Fruit fly (Drosophila melanogaster): ENCODE results near the gene CG32219.

The CG32219 gene

dm6 chr3L:19908201-19909127 is 42.5 kb downstream of the CG32219 start (continued):
- TF ChIP-seq CG2199 (GFP tag; IDR thresholded peaks at IDR 0.05) (peak; percentile 20; the same call in 1 of the 3 replicates), ham (GFP tag; IDR thresholded peaks at IDR 0.05) (no peak), Abd-B (GFP tag; optimal IDR thresholded peaks at IDR 0.05) (no peak), CG16779 (GFP tag; IDR thresholded peaks at IDR 0.05) (no peak), CG11560 (tag; IDR thresholded peaks at IDR 0.05) (no peak), CG1233 (GFP tag; optimal IDR thresholded peaks at IDR 0.05) (no peak), schlank (tag; optimal IDR thresholded peaks at IDR 0.05) (no peak), CG14014 (GFP tag; IDR thresholded peaks at IDR 0.05) (no peak), amos (GFP tag; IDR thresholded peaks at IDR 0.05; ENCODE audit: partially characterized antibody) (0 out of 2 replicates have a peak, but pooled peaks have one; percentile 4), CG9609 (GFP tag; optimal IDR thresholded peaks at IDR 0.05) (no peak), CG17568 (GFP tag; optimal IDR thresholded peaks at IDR 0.05) (no peak), kni (GFP tag; optimal IDR thresholded peaks at IDR 0.05) (peak; percentile 9), unc-4 (GFP tag; IDR thresholded peaks at IDR 0.05; ENCODE audit: partially characterized antibody) (no peak), CG3726 (GFP tag; IDR thresholded peaks at IDR 0.05) (no peak), B-H2 (GFP tag; optimal IDR thresholded peaks at IDR 0.05) (no peak), chn (GFP tag; optimal IDR thresholded peaks at IDR 0.05) (no peak), stc (GFP tag; IDR thresholded peaks at IDR 0.05) (no peak), CG10543 (GFP tag; optimal IDR thresholded peaks at IDR 0.05) (peak; percentile 12), Ets65A (GFP tag) (no peak), wdn (GFP tag; IDR thresholded peaks at IDR 0.05) (no peak), shn (GFP tag; optimal IDR thresholded peaks at IDR 0.05) (no peak), Doc2 (GFP tag; IDR thresholded peaks at IDR 0.05) (no peak), Lhr (GFP tag; optimal IDR thresholded peaks at IDR 0.05) (no peak), Dfd (GFP tag; optimal IDR thresholded peaks at IDR 0.05) (no peak), Hsf (GFP tag; optimal IDR thresholded peaks at IDR 0.05) (no peak), Asciz (GFP tag; optimal IDR thresholded peaks at IDR 0.05) (peak; percentile 8), Deaf1 (tag; optimal IDR thresholded peaks at IDR 0.05) (no peak), psq (GFP tag; optimal IDR thresholded peaks at IDR 0.05) (no peak), CG17359 (tag; optimal IDR thresholded peaks at IDR 0.05) (no peak), CG12155 (GFP tag; optimal IDR thresholded peaks at IDR 0.05) (no peak), CG12391 (tag; optimal IDR thresholded peaks at IDR 0.05) (no peak), gsb-n (tag; optimal IDR thresholded peaks at IDR 0.05) (no peak), sens-2 (GFP tag; IDR thresholded peaks at IDR 0.05) (no peak), chm (GFP tag; IDR thresholded peaks at IDR 0.05) (peak; percentile 38; the same call in 1 of the 2 replicates), fd96Cb (tag; optimal IDR thresholded peaks at IDR 0.05) (no peak), Dll (GFP tag; IDR thresholded peaks at IDR 0.05; ENCODE audit: partially characterized antibody) (no peak), inv (GFP tag; IDR thresholded peaks at IDR 0.05; ENCODE audit: partially characterized antibody) (no peak), Oaz (GFP tag; IDR thresholded peaks at IDR 0.05) (no peak), CG7963 (GFP tag; IDR thresholded peaks at IDR 0.05; ENCODE audit: partially characterized antibody) (no peak), dpn (GFP tag; optimal IDR thresholded peaks at IDR 0.05) (no peak), nom (GFP tag; optimal IDR thresholded peaks at IDR 0.05) (no peak), zen (tag; optimal IDR thresholded peaks at IDR 0.05) (no peak), CG10274 (GFP tag; optimal IDR thresholded peaks at IDR 0.05) (no peak), NC2β (GFP tag; optimal IDR thresholded peaks at IDR 0.05) (no peak), tgo (GFP tag; IDR thresholded peaks at IDR 0.05) (no peak), pzg (GFP tag; optimal IDR thresholded peaks at IDR 0.05) (no peak), cad (GFP tag; optimal IDR thresholded peaks at IDR 0.05) (no peak), Dip2 (GFP tag; IDR thresholded peaks at IDR 0.05) (no peak), emc (GFP tag; optimal IDR thresholded peaks at IDR 0.05) (no peak)

Data from whole organism, embryonic.